Worm (Caenorhabditis elegans) whole organism, L4 larva: ENCODE measurements around the gene F22B5.6.

Source experiments
- R02D3.7 ChIP-seq: fragments of 150-350 bp; sonication (generic microtip); optimal IDR thresholded peaks from 3 replicates; lab custom pipeline; 2014; ENCODE audit warnings: missing biosample characterization, missing genetic modification characterization
- ZK546.5 ChIP-seq, 2 experiments: sonication (generic microtip); optimal IDR thresholded peaks; 2 replicates each; lab custom pipeline; 2017; ENCODE audit warnings: missing biosample characterization in 2 of 2, missing genetic modification characterization in 2 of 2
- ces-1 ChIP-seq: fragments of 150-350 bp; sonication (generic microtip); optimal IDR thresholded peaks from 4 replicates; lab custom pipeline; 2014; ENCODE audit warnings: missing biosample characterization, missing genetic modification reagents, missing genetic modification characterization
- dpl-1 ChIP-seq: fragments of 150-350 bp; optimal IDR thresholded peaks from 2 replicates; lab custom pipeline; 2014; ENCODE audit warnings: missing biosample characterization, missing genetic modification reagents, missing genetic modification characterization
- egl-27 ChIP-seq: sonication (generic microtip); optimal IDR thresholded peaks from 3 replicates; lab custom pipeline; 2017; ENCODE audit warnings: missing biosample characterization, missing genetic modification reagents, missing genetic modification characterization
- egl-43 ChIP-seq: fragments of 200-800 bp; sonication (Bioruptor generic); IDR thresholded peaks from 2 replicates; pipeline ENCODE4 v1.3.6; 2022; ENCODE audit warnings: missing genetic modification reagents, missing genetic modification characterization, missing compliant biosample characterization
- hlh-30 ChIP-seq: sonication (generic microtip); optimal IDR thresholded peaks from 2 replicates; lab custom pipeline; 2017; ENCODE audit warnings: antibody characterized with exemption, mild to moderate bottlenecking, missing genetic modification characterization, missing compliant biosample characterization; ENCODE audit not compliant: insufficient read depth
- lin-39 ChIP-seq: fragments of 150-350 bp; optimal IDR thresholded peaks from 2 replicates; lab custom pipeline; 2014; ENCODE audit warnings: missing biosample characterization, missing genetic modification reagents, missing genetic modification characterization
- mdl-1 ChIP-seq, 2 experiments: fragments of 150-350 bp in 1 of 2; sonication (generic microtip) in 1 of 2; optimal IDR thresholded peaks; 2 replicates each; lab custom pipeline; 2014 to 2017; ENCODE audit warnings: missing biosample characterization in 2 of 2, missing genetic modification characterization in 2 of 2
- nhr-10 ChIP-seq: fragments of 150-350 bp; optimal IDR thresholded peaks from 2 replicates; lab custom pipeline; 2014; ENCODE audit warnings: missing biosample characterization, missing genetic modification characterization
- ztf-11 ChIP-seq: fragments of 150-350 bp; optimal IDR thresholded peaks from 2 replicates; lab custom pipeline; 2014; ENCODE audit warnings: missing biosample characterization, missing genetic modification characterization

DNA sequence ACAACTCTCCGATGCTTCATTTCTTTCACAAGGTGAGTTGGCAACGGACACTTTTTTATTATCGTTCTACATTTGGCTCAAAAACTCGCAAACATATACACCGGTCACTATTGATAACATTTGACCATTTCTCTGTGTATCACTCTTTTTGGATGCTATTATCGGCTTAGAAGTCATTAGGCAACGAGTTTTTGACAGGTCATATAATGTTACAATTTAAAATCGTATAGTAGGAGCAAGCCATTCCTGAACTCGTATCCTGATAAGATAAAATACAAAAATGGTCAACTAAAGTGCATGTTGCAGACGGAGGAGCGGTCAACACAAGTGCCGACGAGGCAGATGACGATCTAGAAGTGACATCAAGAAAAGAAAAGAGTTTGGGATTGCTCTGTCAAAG is 43.1 kb downstream of the F22B5.6 start:
- TF ChIP-seq R02D3.7 (tag; lab: Kevin White, UChicago): no peak
- no peak for TF ChIP-seq ztf-11
- no peak for TF ChIP-seq ZK546.5 (tag; optimal IDR thresholded peaks at IDR 0.05; lab: Kevin White, UChicago)
- no peak for TF ChIP-seq egl-43 (GFP tag; lab: Robert Waterston, UW)
- no peak for TF ChIP-seq hlh-30 (tag; lab: Kevin White, UChicago)
- no peak for TF ChIP-seq lin-39
- no peak for TF ChIP-seq nhr-10
- TF ChIP-seq mdl-1 (tag; optimal IDR thresholded peaks at IDR 0.05; lab: Kevin White, UChicago): no peak
- TF ChIP-seq ces-1: no peak
- no peak for TF ChIP-seq egl-27 (tag; lab: Kevin White, UChicago)
- no peak for TF ChIP-seq dpl-1 (GFP tag; lab: Kevin White, UChicago)
